Worm (Caenorhabditis elegans): ENCODE measurements around the gene C42D4.19.

Gene C42D4.19

DNA sequence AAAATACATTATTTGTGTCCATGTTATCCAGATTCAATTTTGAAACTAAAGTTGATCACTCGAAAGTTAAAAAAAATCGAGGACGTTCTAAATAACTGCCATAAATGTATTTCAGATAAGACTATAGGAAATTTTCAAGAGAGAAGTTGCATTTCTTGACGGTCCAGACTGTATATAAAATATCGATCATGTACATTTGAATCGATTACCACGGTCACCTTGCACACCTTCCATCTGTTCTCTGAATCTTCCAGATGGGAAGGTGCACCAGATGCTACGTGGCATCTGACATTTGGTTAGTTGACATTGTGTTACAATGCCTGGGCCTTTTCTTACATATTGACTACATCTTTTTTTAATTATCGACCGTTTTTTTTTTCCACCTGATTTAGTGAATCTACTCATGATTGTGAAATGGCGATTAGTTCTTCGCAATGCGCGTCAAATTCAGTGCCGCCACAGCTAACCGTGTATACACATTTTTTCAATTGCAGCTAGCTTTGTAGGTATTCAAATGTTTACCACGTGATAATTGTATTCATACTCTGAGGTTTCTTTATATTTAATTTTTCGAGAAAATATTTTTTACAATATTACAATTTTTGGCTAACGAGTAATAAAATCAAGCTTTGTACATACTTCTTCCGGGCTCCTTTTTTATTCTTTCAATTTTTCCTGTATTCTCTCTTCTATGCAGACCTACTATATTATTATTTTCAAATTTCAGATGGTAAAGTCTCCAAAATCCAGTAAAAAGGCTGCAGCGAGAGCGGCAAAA, 7.3 kb upstream of the C42D4.19 start, which contains the start of gene skr-16:
skr-16 (plus strand) TSS at position 728 of the 778 bp plus-strand sequence.
- TF ChIP-seq unc-98 (GFP tag; IDR thresholded peaks at IDR 0.05) (no peak), dsc-1 (tag; optimal IDR thresholded peaks at IDR 0.05) (peak; percentile 32), unc-30 (tag; optimal IDR thresholded peaks at IDR 0.05) (no peak), mdl-1 (tag; optimal IDR thresholded peaks at IDR 0.05) (peak in 1 of 2 experiments; percentile 47), skn-1 (tag; optimal IDR thresholded peaks at IDR 0.05) (peak; percentile 13), elt-3 (tag; optimal IDR thresholded peaks at IDR 0.05) (no peak), nhr-84 (tag; optimal IDR thresholded peaks at IDR 0.05) (no peak), ets-5 (GFP tag; IDR thresholded peaks at IDR 0.05) (no peak), ceh-90 (tag; optimal IDR thresholded peaks at IDR 0.05) (no peak), vab-15 (tag; optimal IDR thresholded peaks at IDR 0.05) (no peak), egl-27 (tag; optimal IDR thresholded peaks at IDR 0.05) (no peak), aly-2 (tag; optimal IDR thresholded peaks at IDR 0.05) (no peak), ztf-11 (tag; optimal IDR thresholded peaks at IDR 0.05) (no peak), fos-1 (tag; optimal IDR thresholded peaks at IDR 0.05) (no peak), jun-1 (tag; optimal IDR thresholded peaks at IDR 0.05) (no peak), C04F5.9 (tag; optimal IDR thresholded peaks at IDR 0.05) (no peak), pax-3 (tag; optimal IDR thresholded peaks at IDR 0.05) (no peak), unc-86 (tag; optimal IDR thresholded peaks at IDR 0.05) (no peak), nhr-85 (tag) (peak; percentile 55), efl-1 (optimal IDR thresholded peaks at IDR 0.05) (peak; percentile 7 to 50), efl-1 (GFP tag; optimal IDR thresholded peaks at IDR 0.05 in 1 of 2) (peak; percentile 64 to 92), dpl-1 (GFP tag; optimal IDR thresholded peaks at IDR 0.05) (peak; percentile 26 to 70 (median 27)), mab-9 (GFP tag; IDR thresholded peaks at IDR 0.05) (no peak), snpc-4 (tag; optimal IDR thresholded peaks at IDR 0.05) (peak; percentile 9), efl-3 (GFP tag; optimal IDR thresholded peaks at IDR 0.05) (no peak), snu-23 (GFP tag; optimal IDR thresholded peaks at IDR 0.05) (no peak), nhr-76 (tag; optimal IDR thresholded peaks at IDR 0.05) (no peak), ceh-88 (GFP tag; IDR thresholded peaks at IDR 0.05) (no peak), fkh-8 (tag; optimal IDR thresholded peaks at IDR 0.05) (peak; percentile 6), aha-1 (tag; optimal IDR thresholded peaks at IDR 0.05) (no peak), lin-35 (GFP tag; optimal IDR thresholded peaks at IDR 0.05) (peak; percentile 22 to 64), lsy-2 (tag; optimal IDR thresholded peaks at IDR 0.05) (peak in 1 of 2 experiments; percentile 20), elt-2 (tag; optimal IDR thresholded peaks at IDR 0.05) (no peak), hpl-2 (GFP tag; optimal IDR thresholded peaks at IDR 0.05) (no peak), C34B4.2 (tag; optimal IDR thresholded peaks at IDR 0.05) (no peak), swsn-7 (tag; optimal IDR thresholded peaks at IDR 0.05) (no peak), F16B12.6 (tag; optimal IDR thresholded peaks at IDR 0.05) (peak; percentile 82), fkh-4 (tag; optimal IDR thresholded peaks at IDR 0.05; ENCODE audit: borderline replicate concordance) (no peak), sptf-1 (tag; optimal IDR thresholded peaks at IDR 0.05) (no peak), unc-130 (tag; optimal IDR thresholded peaks at IDR 0.05) (no peak), grh-1 (GFP tag; IDR thresholded peaks at IDR 0.05) (no peak), lin-15B (tag; optimal IDR thresholded peaks at IDR 0.05) (no peak), mep-1 (tag; optimal IDR thresholded peaks at IDR 0.05) (peak; percentile 79), ama-1 (optimal IDR thresholded peaks at IDR 0.05) (no peak), lin-39 (tag; optimal IDR thresholded peaks at IDR 0.05) (no peak), nhr-47 (tag; optimal IDR thresholded peaks at IDR 0.05) (peak; percentile 5), rnt-1 (tag; optimal IDR thresholded peaks at IDR 0.05) (peak; percentile 1), ces-1 (GFP tag; optimal IDR thresholded peaks at IDR 0.05) (no peak), nhr-20 (tag; optimal IDR thresholded peaks at IDR 0.05) (no peak), ztf-4 (tag; optimal IDR thresholded peaks at IDR 0.05) (no peak)
